Worm (Caenorhabditis elegans): Measurements from ENCODE around the gene W02H5.19.

The W02H5.19 gene

DNA sequence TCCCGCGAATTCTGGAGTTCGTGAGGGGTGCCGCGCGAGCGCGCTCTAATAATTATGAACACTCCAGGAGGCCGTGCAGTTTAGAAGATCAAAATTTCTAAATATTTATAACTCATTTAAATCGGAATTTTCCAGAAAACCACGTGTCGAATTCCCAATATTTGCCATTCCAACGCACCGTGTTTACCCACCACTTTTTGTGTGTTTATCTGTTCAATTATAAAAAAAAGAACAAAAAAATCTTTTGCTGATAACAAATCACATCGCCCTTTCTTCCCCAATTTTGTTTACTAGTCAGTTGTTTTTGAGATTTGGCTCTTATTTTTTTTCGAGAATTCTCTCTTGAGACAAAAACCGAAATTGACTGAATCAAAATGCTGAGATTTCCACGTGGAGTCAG, 17.5 kb downstream of the W02H5.19 start:
- TF ChIP-seq dpff-1 (tag; optimal IDR thresholded peaks at IDR 0.05) (no peak), ccch-3 (GFP tag; optimal IDR thresholded peaks at IDR 0.05) (no peak), madf-8 (GFP tag; conservative IDR thresholded peaks at IDR 0.05) (0 out of 2 replicates have a peak, but pooled peaks have one; percentile 13), dpl-1 (GFP tag; optimal IDR thresholded peaks at IDR 0.05) (no peak), madf-6 (GFP tag; IDR thresholded peaks at IDR 0.05) (peak; percentile 46; the same call in 1 of the 2 replicates), snpc-1.1 (tag; optimal IDR thresholded peaks at IDR 0.05; ENCODE audit: insufficient read depth) (no peak), bed-2 (GFP tag; IDR thresholded peaks at IDR 0.05) (no peak), F22D6.2 (tag; optimal IDR thresholded peaks at IDR 0.05) (no peak), nhr-80 (tag; optimal IDR thresholded peaks at IDR 0.05) (peak; percentile 21), B0336.3 (GFP tag; IDR thresholded peaks at IDR 0.05) (no peak), F49E8.2 (tag; optimal IDR thresholded peaks at IDR 0.05; ENCODE audit: insufficient read depth) (no peak), attf-3 (GFP tag; conservative IDR thresholded peaks at IDR 0.05) (no peak), attf-5 (GFP tag; optimal IDR thresholded peaks at IDR 0.05) (peak; percentile 7), madf-3 (GFP tag; IDR thresholded peaks at IDR 0.05) (no peak)

DNA sequence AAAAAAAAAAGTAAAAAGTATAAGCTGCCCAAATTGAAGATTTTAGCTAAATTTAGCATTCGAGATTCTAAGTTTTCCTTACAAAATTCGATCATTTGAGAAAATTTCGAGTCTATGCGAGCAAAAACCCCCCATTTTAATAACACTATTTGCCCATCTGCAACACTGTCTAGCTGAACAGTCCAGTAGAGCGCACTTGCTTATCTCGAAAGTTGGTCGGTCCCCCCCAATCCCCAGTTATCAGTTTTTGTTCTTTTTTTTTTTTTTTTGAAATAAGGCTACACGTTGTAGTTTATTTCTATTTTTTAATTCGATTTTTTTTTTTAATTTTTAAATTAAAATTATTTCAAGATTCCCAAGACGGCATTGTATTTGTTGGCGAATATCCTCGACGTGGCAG, 19.0 kb downstream of the W02H5.19 start:
- TF ChIP-seq F39B2.1 (GFP tag; IDR thresholded peaks at IDR 0.05), result no peak
- no peak for TF ChIP-seq gei-17 (GFP tag; optimal IDR thresholded peaks at IDR 0.05)
- TF ChIP-seq mcd-1 (GFP tag; IDR thresholded peaks at IDR 0.05), result peak; percentile 87
- TF ChIP-seq egrh-3 (GFP tag; IDR thresholded peaks at IDR 0.05), result no peak
- peak; percentile 82 for TF ChIP-seq nhr-80 (tag; optimal IDR thresholded peaks at IDR 0.05)
- no peak for TF ChIP-seq unc-130 (GFP tag; optimal IDR thresholded peaks at IDR 0.05)
- TF ChIP-seq attf-6 (GFP tag; IDR thresholded peaks at IDR 0.05), result no peak
- no peak for TF ChIP-seq bed-1 (GFP tag; IDR thresholded peaks at IDR 0.05)
- no peak for TF ChIP-seq lir-1 (GFP tag; conservative IDR thresholded peaks at IDR 0.05)
- TF ChIP-seq F49E8.2 (tag; optimal IDR thresholded peaks at IDR 0.05; ENCODE audit: insufficient read depth), result no peak

ce11 chrV:2660457-2660856, 21.8 kb downstream of the W02H5.19 start:
- TF ChIP-seq ets-4 (GFP tag; optimal IDR thresholded peaks at IDR 0.05), result no peak
- TF ChIP-seq athp-1 (tag; optimal IDR thresholded peaks at IDR 0.05), result no peak
- no peak for TF ChIP-seq F55B11.4 (tag; optimal IDR thresholded peaks at IDR 0.05; ENCODE audit: borderline replicate concordance, insufficient read depth)
- TF ChIP-seq ceh-40 (GFP tag; IDR thresholded peaks at IDR 0.05), result no peak
- no peak for TF ChIP-seq ztf-28 (GFP tag; IDR thresholded peaks at IDR 0.05)
- no peak for TF ChIP-seq nhr-179 (tag; optimal IDR thresholded peaks at IDR 0.05)
- TF ChIP-seq K12H6.12 (tag; optimal IDR thresholded peaks at IDR 0.05), result no peak
- no peak for TF ChIP-seq attf-3 (GFP tag; conservative IDR thresholded peaks at IDR 0.05)
- no peak for TF ChIP-seq F37B4.10 (GFP tag; IDR thresholded peaks at IDR 0.05)
- TF ChIP-seq attf-6 (GFP tag; IDR thresholded peaks at IDR 0.05), result no peak
- no peak for TF ChIP-seq sea-2 (GFP tag; IDR thresholded peaks at IDR 0.05)
- no peak for TF ChIP-seq egl-18 (GFP tag; IDR thresholded peaks at IDR 0.05)
- TF ChIP-seq zim-3 (tag; optimal IDR thresholded peaks at IDR 0.05), result no peak
- TF ChIP-seq lag-1 (GFP tag; IDR thresholded peaks at IDR 0.05), result no peak
- TF ChIP-seq tlf-1 (GFP tag; optimal IDR thresholded peaks at IDR 0.05), result no peak
- TF ChIP-seq madf-3 (GFP tag; IDR thresholded peaks at IDR 0.05), result no peak
- no peak for TF ChIP-seq Y79H2A.3 (GFP tag; conservative IDR thresholded peaks at IDR 0.05)
- TF ChIP-seq B0035.1 (tag; optimal IDR thresholded peaks at IDR 0.05), result no peak
